Fruit fly (Drosophila melanogaster) whole organism, embryonic: Measurements from ENCODE around the gene Blos4.

Experiments
- Abd-B ChIP-seq: fragments of 200-800 bp; sonication (Bioruptor generic); optimal IDR thresholded peaks from 2 replicates; lab custom pipeline; 2018; ENCODE audit warnings: missing biosample characterization, mild to moderate bottlenecking, missing genetic modification characterization, moderate library complexity
- Asciz ChIP-seq: fragments of 200-800 bp; sonication (Bioruptor generic); optimal IDR thresholded peaks from 2 replicates; lab custom pipeline; 2017; ENCODE audit warnings: missing biosample characterization, mild to moderate bottlenecking, missing genetic modification characterization, missing genetic modification reagents
- BEAF-32 ChIP-seq: fragments of 200-800 bp; sonication (Bioruptor generic); optimal IDR thresholded peaks from 3 replicates; lab custom pipeline; 2017; ENCODE audit warnings: missing biosample characterization, missing genetic modification characterization, mild to moderate bottlenecking, moderate library complexity, missing genetic modification reagents
- CG11456 ChIP-seq: fragments of 200-800 bp; sonication (Bioruptor generic); IDR thresholded peaks from 3 replicates; pipeline ENCODE4 v1.3.6; 2022; ENCODE audit warnings: missing biosample characterization, missing genetic modification characterization
- CG13123 ChIP-seq: fragments of 200-800 bp; sonication (Bioruptor generic); optimal IDR thresholded peaks from 2 replicates; lab custom pipeline; 2016; ENCODE audit warnings: missing biosample characterization, missing genetic modification characterization
- CG13775 ChIP-seq: fragments of 200-800 bp; sonication (Bioruptor generic); optimal IDR thresholded peaks from 3 replicates; lab custom pipeline; 2017; ENCODE audit warnings: missing biosample characterization, mild to moderate bottlenecking, missing genetic modification characterization
- CG14014 ChIP-seq: fragments of 200-800 bp; sonication (Bioruptor generic); IDR thresholded peaks from 2 replicates; pipeline ENCODE4 v1.3.6; 2022; ENCODE audit warnings: missing biosample characterization, missing genetic modification characterization
- CG14965 ChIP-seq: fragments of 200-800 bp; sonication (Bioruptor generic); optimal IDR thresholded peaks from 2 replicates; lab custom pipeline; 2016; ENCODE audit warnings: missing biosample characterization, missing genetic modification characterization, borderline replicate concordance
- CG1647 ChIP-seq: fragments of 200-800 bp; sonication (Bioruptor generic); optimal IDR thresholded peaks from 3 replicates; lab custom pipeline; 2016; ENCODE audit warnings: missing biosample characterization, missing genetic modification characterization
- CG17186 ChIP-seq: fragments of 200-800 bp; sonication (Bioruptor generic); optimal IDR thresholded peaks from 3 replicates; lab custom pipeline; 2017; ENCODE audit warnings: missing biosample characterization, missing genetic modification reagents, missing genetic modification characterization
- CG2889 ChIP-seq: fragments of 200-800 bp; sonication (Bioruptor generic); IDR thresholded peaks from 3 replicates; pipeline ENCODE4 v1.3.6; 2022; ENCODE audit warnings: missing biosample characterization, missing genetic modification characterization
- CG3995 ChIP-seq: fragments of 200-800 bp; sonication (Bioruptor generic); optimal IDR thresholded peaks from 3 replicates; lab custom pipeline; 2016; ENCODE audit warnings: missing biosample characterization, missing genetic modification characterization
- CG5180 ChIP-seq: fragments of 200-800 bp; sonication (Bioruptor generic); optimal IDR thresholded peaks from 3 replicates; lab custom pipeline; 2017; ENCODE audit warnings: missing biosample characterization, missing genetic modification characterization, mild to moderate bottlenecking, moderate library complexity, missing genetic modification reagents
- CG6689 ChIP-seq: fragments of 200-800 bp; sonication (Bioruptor generic); IDR thresholded peaks from 2 replicates; pipeline ENCODE4 v1.3.6; 2022; ENCODE audit warnings: missing biosample characterization, missing genetic modification characterization
- CG7357 ChIP-seq: fragments of 200-800 bp; sonication (Bioruptor generic); IDR thresholded peaks from 3 replicates; pipeline ENCODE4 v1.3.6; 2022; ENCODE audit warnings: missing biosample characterization, missing genetic modification characterization
- CG7745 ChIP-seq: fragments of 200-800 bp; sonication (Bioruptor generic); optimal IDR thresholded peaks from 2 replicates; lab custom pipeline; 2018; ENCODE audit warnings: missing biosample characterization, mild to moderate bottlenecking, missing genetic modification characterization, moderate library complexity
- CG8765 ChIP-seq: fragments of 200-800 bp; sonication (Bioruptor generic); IDR thresholded peaks from 2 replicates; pipeline ENCODE4 v1.3.6; 2022; ENCODE audit warnings: missing biosample characterization, missing genetic modification characterization
- CTCF ChIP-seq: fragments of 200-800 bp; sonication (Bioruptor generic); optimal IDR thresholded peaks from 2 replicates; lab custom pipeline; 2017; ENCODE audit warnings: missing biosample characterization, mild to moderate bottlenecking, missing genetic modification characterization, moderate library complexity
- Chrac-16 ChIP-seq: fragments of 200-800 bp; sonication (Bioruptor generic); optimal IDR thresholded peaks from 3 replicates; lab custom pipeline; 2016; ENCODE audit warnings: missing biosample characterization, missing genetic modification characterization
- D19A ChIP-seq: fragments of 200-800 bp; optimal IDR thresholded peaks from 3 replicates; lab custom pipeline; 2019; ENCODE audit warnings: missing biosample characterization, mild to moderate bottlenecking, missing genetic modification characterization, moderate library complexity
- Dbx ChIP-seq: fragments of 200-800 bp; sonication (Bioruptor generic); IDR thresholded peaks from 3 replicates; pipeline ENCODE4 v1.3.6; 2022; ENCODE audit warnings: missing biosample characterization, missing genetic modification characterization
- Doc2 ChIP-seq: fragments of 200-800 bp; sonication (Bioruptor generic); IDR thresholded peaks from 2 replicates; pipeline ENCODE4 v1.3.6; 2022; ENCODE audit warnings: missing biosample characterization, missing genetic modification characterization
- Ets97D ChIP-seq: fragments of 200-800 bp; sonication (Bioruptor generic); optimal IDR thresholded peaks from 3 replicates; lab custom pipeline; 2016; ENCODE audit warnings: missing biosample characterization, missing genetic modification characterization
- Hey ChIP-seq: fragments of 200-800 bp; sonication (Bioruptor generic); optimal IDR thresholded peaks from 3 replicates; lab custom pipeline; 2018; ENCODE audit warnings: missing biosample characterization, mild to moderate bottlenecking, missing genetic modification characterization
- Lhr ChIP-seq: fragments of 200-800 bp; sonication (Bioruptor generic); optimal IDR thresholded peaks from 3 replicates; lab custom pipeline; 2017; ENCODE audit warnings: mild to moderate bottlenecking, missing biosample characterization, missing genetic modification reagents, missing genetic modification characterization
- Max ChIP-seq: fragments of 200-800 bp; sonication (Bioruptor generic); optimal IDR thresholded peaks from 2 replicates; lab custom pipeline; 2016; ENCODE audit warnings: missing biosample characterization, mild to moderate bottlenecking, missing genetic modification characterization
- Oli ChIP-seq: fragments of 200-800 bp; sonication (Bioruptor generic); optimal IDR thresholded peaks from 2 replicates; lab custom pipeline; 2018; ENCODE audit warnings: missing biosample characterization, mild to moderate bottlenecking, missing genetic modification characterization, moderate library complexity
- Ptx1 ChIP-seq: fragments of 200-800 bp; sonication (Bioruptor generic); IDR thresholded peaks from 2 replicates; pipeline ENCODE4 v1.3.6; 2022; ENCODE audit warnings: missing biosample characterization, missing genetic modification characterization
- aop ChIP-seq: fragments of 200-800 bp; sonication (Bioruptor generic); IDR thresholded peaks from 2 replicates; pipeline ENCODE4 v1.3.6; 2022; ENCODE audit warnings: missing biosample characterization, missing genetic modification characterization
- ato ChIP-seq: fragments of 200-800 bp; sonication (Bioruptor generic); IDR thresholded peaks from 2 replicates; pipeline ENCODE4 v1.3.6; 2022; ENCODE audit warnings: missing biosample characterization, missing genetic modification characterization; ENCODE audit not compliant: partially characterized antibody
- crc ChIP-seq: fragments of 200-800 bp; sonication (Bioruptor generic); optimal IDR thresholded peaks from 2 replicates; lab custom pipeline; 2016; ENCODE audit warnings: missing biosample characterization, missing genetic modification characterization
- dmrt99B ChIP-seq: fragments of 200-800 bp; sonication (Bioruptor generic); optimal IDR thresholded peaks from 2 replicates; lab custom pipeline; 2018; ENCODE audit warnings: missing biosample characterization, mild to moderate bottlenecking, missing genetic modification characterization, moderate library complexity
- emc ChIP-seq: fragments of 200-800 bp; sonication (Bioruptor generic); optimal IDR thresholded peaks from 2 replicates; lab custom pipeline; 2016; ENCODE audit warnings: missing biosample characterization, missing genetic modification characterization
- en ChIP-seq: fragments of 200-800 bp; sonication (Bioruptor generic); optimal IDR thresholded peaks from 2 replicates; lab custom pipeline; 2016; ENCODE audit warnings: missing biosample characterization, missing genetic modification characterization
- grn ChIP-seq: fragments of 200-800 bp; sonication (Bioruptor generic); optimal IDR thresholded peaks from 3 replicates; lab custom pipeline; 2017; ENCODE audit warnings: missing biosample characterization, missing genetic modification characterization
- gsb-n ChIP-seq: fragments of 200-800 bp; sonication (Bioruptor generic); optimal IDR thresholded peaks from 3 replicates; lab custom pipeline; 2018; ENCODE audit warnings: missing biosample characterization, mild to moderate bottlenecking, missing genetic modification characterization
- insv ChIP-seq, 2 experiments: fragments of 200-800 bp; sonication (Bioruptor generic); optimal IDR thresholded peaks; 3 replicates each; lab custom pipeline; 2016 to 2018; ENCODE audit warnings: missing biosample characterization in 2 of 2, missing genetic modification characterization in 2 of 2
- lab ChIP-seq: fragments of 200-800 bp; sonication (Bioruptor generic); optimal IDR thresholded peaks from 3 replicates; lab custom pipeline; 2017; ENCODE audit warnings: missing biosample characterization, missing genetic modification characterization, mild to moderate bottlenecking, moderate library complexity, missing genetic modification reagents
- lbe ChIP-seq: fragments of 200-800 bp; sonication (Bioruptor generic); optimal IDR thresholded peaks from 2 replicates; lab custom pipeline; 2016; ENCODE audit warnings: missing biosample characterization, mild to moderate bottlenecking, missing genetic modification characterization
- pho ChIP-seq: fragments of 200-800 bp; sonication (Bioruptor generic); optimal IDR thresholded peaks from 2 replicates; lab custom pipeline; 2016; ENCODE audit warnings: missing biosample characterization, missing genetic modification characterization
- pzg ChIP-seq: fragments of 200-800 bp; sonication (Bioruptor generic); optimal IDR thresholded peaks from 3 replicates; lab custom pipeline; 2018; ENCODE audit warnings: missing biosample characterization, mild to moderate bottlenecking, missing genetic modification characterization, moderate library complexity
- sr ChIP-seq: fragments of 200-800 bp; sonication (Bioruptor generic); IDR thresholded peaks from 3 replicates; pipeline ENCODE4 v1.3.6; 2022; ENCODE audit warnings: missing biosample characterization, missing genetic modification characterization
- stwl ChIP-seq: fragments of 200-800 bp; sonication (Bioruptor generic); optimal IDR thresholded peaks from 3 replicates; lab custom pipeline; 2018; ENCODE audit warnings: missing biosample characterization, mild to moderate bottlenecking, missing genetic modification characterization, moderate library complexity
- tna ChIP-seq: fragments of 200-800 bp; sonication (Bioruptor generic); IDR thresholded peaks from 2 replicates; pipeline ENCODE4 v1.3.6; 2022; ENCODE audit warnings: missing biosample characterization, missing genetic modification characterization; ENCODE audit not compliant: partially characterized antibody
- tup ChIP-seq: fragments of 200-800 bp; sonication (Bioruptor generic); optimal IDR thresholded peaks from 2 replicates; lab custom pipeline; 2016; ENCODE audit warnings: missing biosample characterization, mild to moderate bottlenecking, missing genetic modification characterization, moderate library complexity
- vfl ChIP-seq: fragments of 200-800 bp; sonication (Bioruptor generic); optimal IDR thresholded peaks from 2 replicates; lab custom pipeline; 2016; ENCODE audit warnings: missing biosample characterization, missing genetic modification characterization
- zen ChIP-seq: fragments of 200-800 bp; sonication (Bioruptor generic); optimal IDR thresholded peaks from 3 replicates; lab custom pipeline; 2018; ENCODE audit warnings: missing biosample characterization, mild to moderate bottlenecking, missing genetic modification characterization, moderate library complexity
- zf30C ChIP-seq: fragments of 200-800 bp; sonication (Bioruptor generic); optimal IDR thresholded peaks from 3 replicates; lab custom pipeline; 2018; ENCODE audit warnings: missing biosample characterization, mild to moderate bottlenecking, missing genetic modification characterization
- zfh2 ChIP-seq: fragments of 200-800 bp; sonication (Bioruptor generic); optimal IDR thresholded peaks from 2 replicates; lab custom pipeline; 2016; ENCODE audit warnings: missing biosample characterization, missing genetic modification characterization

The Blos4 gene

DNA sequence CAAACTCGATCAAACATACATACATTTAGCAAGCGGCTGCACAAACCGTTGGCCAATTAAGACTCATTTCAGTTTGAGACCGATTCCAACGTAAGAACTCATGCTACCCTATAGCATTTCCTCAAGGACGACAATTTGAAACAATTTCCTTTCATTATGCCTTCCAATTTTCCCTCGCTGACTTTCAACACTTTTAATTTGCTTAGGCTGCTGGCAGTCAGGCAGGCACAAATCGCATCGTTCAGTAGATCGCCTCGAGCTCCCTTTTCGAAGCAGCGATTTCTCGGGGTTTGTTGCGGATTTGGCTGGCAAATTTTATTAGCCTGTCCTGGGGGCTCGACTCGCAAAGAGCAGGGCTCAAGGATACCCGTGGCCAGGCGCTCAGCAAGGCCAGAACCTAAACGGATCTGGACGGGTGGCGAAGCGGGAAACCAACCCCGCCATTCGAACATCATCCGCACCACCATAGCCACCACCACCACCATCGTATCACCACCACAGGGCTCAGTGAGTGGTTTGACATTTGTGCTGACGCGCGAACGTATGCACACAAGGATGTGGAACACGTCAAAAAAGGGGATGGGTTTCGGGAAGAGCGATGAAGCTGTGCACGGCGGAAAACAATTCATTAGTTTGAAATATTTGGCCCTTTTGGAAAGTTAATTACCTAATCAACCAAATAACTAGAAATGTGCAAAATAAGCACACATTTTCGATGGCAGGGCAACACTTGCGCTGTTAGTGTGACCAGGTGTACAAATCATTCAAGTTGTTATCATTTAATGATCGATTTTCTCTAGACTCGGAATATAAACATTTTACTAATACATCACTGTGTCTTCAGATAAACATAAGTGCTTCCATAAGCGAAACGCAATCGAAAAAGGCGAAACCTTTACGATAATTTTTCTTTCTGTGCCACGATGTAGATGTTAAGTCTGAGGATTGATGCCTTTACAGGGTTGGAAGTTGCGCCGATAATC is 34.0 kb upstream of the Blos4 start (continued):
- no peak for TF ChIP-seq CG2889 (GFP tag; lab: Robert Waterston, UW)
- peak; percentile 55 for TF ChIP-seq Chrac-16 (GFP tag; lab: Kevin White, UChicago)
- TF ChIP-seq tna (GFP tag; lab: Robert Waterston, UW) = 0 out of 2 replicates have a peak, but pooled peaks have one; percentile 27
- TF ChIP-seq CG1647 = no peak
- TF ChIP-seq CG5180 (GFP tag; lab: Kevin White, UChicago) = peak; percentile 17
- no peak for TF ChIP-seq pzg (GFP tag; lab: Kevin White, UChicago)
- TF ChIP-seq Asciz (GFP tag; lab: Kevin White, UChicago) = peak; percentile 41
- no peak for TF ChIP-seq emc (GFP tag; lab: Kevin White, UChicago)
- TF ChIP-seq CG17186 (GFP tag; lab: Kevin White, UChicago) = peak; percentile 37
- TF ChIP-seq aop = no peak
- TF ChIP-seq pho (GFP tag; lab: Kevin White, UChicago) = no peak
- no peak for TF ChIP-seq Max (GFP tag; lab: Kevin White, UChicago)
- peak; percentile 38 for TF ChIP-seq CG13775 (GFP tag; lab: Kevin White, UChicago)
- no peak for TF ChIP-seq grn (GFP tag; lab: Kevin White, UChicago)
- no peak for TF ChIP-seq CG11456
- peak; percentile 99 for TF ChIP-seq stwl (tag; lab: Kevin White, UChicago)
- peak; percentile 9 for TF ChIP-seq CG13123
- TF ChIP-seq Lhr (GFP tag; lab: Kevin White, UChicago) = peak; percentile 37
- no peak for TF ChIP-seq CTCF (GFP tag; lab: Kevin White, UChicago)
- no peak for TF ChIP-seq Dbx (GFP tag; lab: Robert Waterston, UW)
- 0 out of 3 replicates have a peak, but pooled peaks have one; percentile 26 for TF ChIP-seq CG7357
- peak; percentile 50 for TF ChIP-seq D19A (tag; lab: Kevin White, UChicago)
- no peak for TF ChIP-seq CG14965 (GFP tag; lab: Kevin White, UChicago)
- no peak for TF ChIP-seq crc
- peak; percentile 64 for TF ChIP-seq Oli (tag; lab: Kevin White, UChicago)
- peak; percentile 36 for TF ChIP-seq Abd-B
- TF ChIP-seq ato (GFP tag; lab: Robert Waterston, UW) = no peak
- peak; percentile 74 for TF ChIP-seq Hey
- TF ChIP-seq dmrt99B = peak; percentile 56
- no peak for TF ChIP-seq CG8765 (GFP tag; lab: Robert Waterston, UW)
- no peak for TF ChIP-seq zfh2 (GFP tag; lab: Kevin White, UChicago)
- TF ChIP-seq CG14014 (GFP tag; lab: Robert Waterston, UW) = no peak
- TF ChIP-seq zen (tag; lab: Kevin White, UChicago) = peak; percentile 49
- peak; percentile 11 for TF ChIP-seq gsb-n (tag; lab: Kevin White, UChicago)
- TF ChIP-seq Ptx1 (GFP tag; lab: Robert Waterston, UW) = no peak
- TF ChIP-seq BEAF-32 = no peak
- no peak for TF ChIP-seq Doc2 (GFP tag; lab: Robert Waterston, UW)
- TF ChIP-seq tup (GFP tag; lab: Kevin White, UChicago) = no peak
- TF ChIP-seq insv (GFP tag; optimal IDR thresholded peaks at IDR 0.05; lab: Kevin White, UChicago) = no peak
- peak; percentile 70 for TF ChIP-seq zf30C
- TF ChIP-seq CG6689 (GFP tag; lab: Robert Waterston, UW) = no peak
- no peak for TF ChIP-seq sr
- TF ChIP-seq Ets97D = no peak
- TF ChIP-seq lab (GFP tag; lab: Kevin White, UChicago) = no peak
- no peak for TF ChIP-seq CG7745 (tag; lab: Kevin White, UChicago)
- TF ChIP-seq vfl (GFP tag; lab: Kevin White, UChicago) = no peak
- no peak for TF ChIP-seq CG3995 (GFP tag; lab: Kevin White, UChicago)
- no peak for TF ChIP-seq lbe
- no peak for TF ChIP-seq en
